Worm (Caenorhabditis elegans) whole organism, late embryonic: ENCODE data around the gene dod-17.

Experiments
- C38D4.7 ChIP-seq: fragments of 200-800 bp; sonication (Bioruptor generic); optimal IDR thresholded peaks from 2 replicates; lab custom pipeline; 2018; ENCODE audit warnings: mild to moderate bottlenecking, missing genetic modification characterization, moderate library complexity, missing compliant biosample characterization
- K02D7.2 ChIP-seq: sonication (generic microtip); optimal IDR thresholded peaks from 2 replicates; lab custom pipeline; 2017; ENCODE audit warnings: mild to moderate bottlenecking, missing genetic modification characterization, missing compliant biosample characterization
- K09A11.1 ChIP-seq: sonication (generic microtip); optimal IDR thresholded peaks from 2 replicates; lab custom pipeline; 2017; ENCODE audit warnings: antibody characterized with exemption, mild to moderate bottlenecking, missing genetic modification characterization, missing compliant biosample characterization; ENCODE audit not compliant: insufficient read depth
- ama-1 ChIP-seq: fragments of 150-350 bp; optimal IDR thresholded peaks from 2 replicates; lab custom pipeline; 2014
- ceh-14 ChIP-seq: sonication (generic microtip); optimal IDR thresholded peaks from 2 replicates; lab custom pipeline; 2016; ENCODE audit warnings: missing genotype, missing genetic modification characterization, missing compliant biosample characterization
- ceh-9 ChIP-seq: sonication (generic microtip); optimal IDR thresholded peaks from 2 replicates; lab custom pipeline; 2016; ENCODE audit warnings: mild to moderate bottlenecking, missing genetic modification characterization, inconsistent platforms, missing compliant biosample characterization
- dve-1 ChIP-seq: sonication (generic microtip); optimal IDR thresholded peaks from 2 replicates; lab custom pipeline; 2017; ENCODE audit warnings: antibody characterized with exemption, mild to moderate bottlenecking, missing genetic modification characterization, missing compliant biosample characterization
- elt-2 ChIP-seq: sonication (generic microtip); optimal IDR thresholded peaks from 2 replicates; lab custom pipeline; 2016; ENCODE audit warnings: missing genetic modification reagents, missing genetic modification characterization, missing compliant biosample characterization
- elt-4 ChIP-seq: sonication (generic microtip); optimal IDR thresholded peaks from 2 replicates; lab custom pipeline; 2016; ENCODE audit warnings: missing genetic modification characterization, missing compliant biosample characterization
- ets-4 ChIP-seq: sonication (generic microtip); optimal IDR thresholded peaks from 2 replicates; lab custom pipeline; 2016; ENCODE audit warnings: missing genetic modification characterization, missing compliant biosample characterization
- fax-1 ChIP-seq: sonication (generic microtip); optimal IDR thresholded peaks from 2 replicates; lab custom pipeline; 2016; ENCODE audit warnings: missing genotype, missing genetic modification characterization, missing compliant biosample characterization
- lim-6 ChIP-seq: sonication (generic microtip); optimal IDR thresholded peaks from 2 replicates; lab custom pipeline; 2016; ENCODE audit warnings: missing genetic modification characterization, missing compliant biosample characterization
- lin-11 ChIP-seq: fragments of 200-800 bp; sonication (Bioruptor generic); optimal IDR thresholded peaks from 2 replicates; lab custom pipeline; 2018; ENCODE audit warnings: mild to moderate bottlenecking, missing genetic modification characterization, missing compliant biosample characterization
- madf-2 ChIP-seq: sonication (generic microtip); optimal IDR thresholded peaks from 2 replicates; lab custom pipeline; 2017; ENCODE audit warnings: missing genetic modification characterization, missing compliant biosample characterization
- nfya-1 ChIP-seq: sonication (generic microtip); optimal IDR thresholded peaks from 2 replicates; lab custom pipeline; 2017; ENCODE audit warnings: missing genetic modification characterization, mild to moderate bottlenecking, missing compliant biosample characterization, antibody characterized with exemption, moderate library complexity
- nhr-11 ChIP-seq: fragments of 150-350 bp; optimal IDR thresholded peaks from 2 replicates; lab custom pipeline; 2014; ENCODE audit warnings: missing biosample characterization, missing genetic modification characterization
- nhr-232 ChIP-seq: sonication (generic microtip); optimal IDR thresholded peaks from 2 replicates; lab custom pipeline; 2016; ENCODE audit warnings: missing genetic modification characterization, missing compliant biosample characterization
- pag-3 ChIP-seq: sonication (generic microtip); optimal IDR thresholded peaks from 2 replicates; lab custom pipeline; 2016; ENCODE audit warnings: missing compliant biosample characterization, missing genetic modification characterization, borderline replicate concordance
- pqm-1 ChIP-seq: sonication (generic microtip); optimal IDR thresholded peaks from 2 replicates; lab custom pipeline; 2016; ENCODE audit warnings: missing genetic modification characterization, missing compliant biosample characterization
- pros-1 ChIP-seq: fragments of 150-350 bp; optimal IDR thresholded peaks from 2 replicates; lab custom pipeline; 2014; ENCODE audit warnings: missing biosample characterization, missing genetic modification reagents, missing genetic modification characterization
- ref-2 ChIP-seq: sonication (generic microtip); optimal IDR thresholded peaks from 2 replicates; lab custom pipeline; 2016; ENCODE audit warnings: missing genetic modification characterization, missing compliant biosample characterization
- sdc-2 ChIP-seq: sonication (generic microtip); optimal IDR thresholded peaks from 2 replicates; lab custom pipeline; 2016; ENCODE audit warnings: missing genotype, missing genetic modification characterization, missing compliant biosample characterization
- sox-4 ChIP-seq: sonication (generic microtip); optimal IDR thresholded peaks from 2 replicates; lab custom pipeline; 2017; ENCODE audit warnings: mild to moderate bottlenecking, missing genetic modification characterization, inconsistent platforms, missing compliant biosample characterization
- tbx-2 ChIP-seq: sonication (generic microtip); optimal IDR thresholded peaks from 2 replicates; lab custom pipeline; 2016; ENCODE audit warnings: missing genetic modification characterization, missing compliant biosample characterization
- tbx-7 ChIP-seq: sonication (generic microtip); optimal IDR thresholded peaks from 2 replicates; lab custom pipeline; 2016; ENCODE audit warnings: missing genotype, missing genetic modification characterization, missing compliant biosample characterization
- ttx-3 ChIP-seq: sonication (generic microtip); optimal IDR thresholded peaks from 2 replicates; lab custom pipeline; 2016; ENCODE audit warnings: missing genetic modification reagents, missing genetic modification characterization, missing compliant biosample characterization

dod-17 gene

DNA sequence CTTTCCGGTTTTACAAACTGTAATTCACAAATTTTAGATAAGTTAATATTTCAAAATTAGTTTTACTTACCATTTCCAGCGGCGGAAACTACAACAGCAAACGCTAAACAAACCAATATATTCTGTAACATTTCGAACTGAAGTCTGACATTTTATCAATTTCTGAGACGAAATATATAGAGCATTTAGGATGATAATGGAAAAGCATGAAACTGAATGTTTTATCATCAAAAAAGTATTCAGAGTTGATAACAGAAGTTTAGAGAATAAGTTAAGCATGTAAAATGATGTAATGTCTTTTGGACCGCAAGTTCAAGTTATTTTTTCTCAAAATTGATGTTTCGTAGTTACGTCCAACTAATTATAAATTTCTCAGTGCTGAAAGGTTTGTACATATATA, 7.0 kb upstream of the dod-17 start, which contains the start of gene F55G11.2:
TSS of gene F55G11.2 (minus strand) at position 149 of the 400 bp plus-strand sequence.
- no peak for TF ChIP-seq madf-2
- no peak for TF ChIP-seq tbx-2
- no peak for TF ChIP-seq ceh-14 (tag; lab: Kevin White, UChicago)
- TF ChIP-seq K09A11.1 (tag; lab: Kevin White, UChicago), result no peak

DNA sequence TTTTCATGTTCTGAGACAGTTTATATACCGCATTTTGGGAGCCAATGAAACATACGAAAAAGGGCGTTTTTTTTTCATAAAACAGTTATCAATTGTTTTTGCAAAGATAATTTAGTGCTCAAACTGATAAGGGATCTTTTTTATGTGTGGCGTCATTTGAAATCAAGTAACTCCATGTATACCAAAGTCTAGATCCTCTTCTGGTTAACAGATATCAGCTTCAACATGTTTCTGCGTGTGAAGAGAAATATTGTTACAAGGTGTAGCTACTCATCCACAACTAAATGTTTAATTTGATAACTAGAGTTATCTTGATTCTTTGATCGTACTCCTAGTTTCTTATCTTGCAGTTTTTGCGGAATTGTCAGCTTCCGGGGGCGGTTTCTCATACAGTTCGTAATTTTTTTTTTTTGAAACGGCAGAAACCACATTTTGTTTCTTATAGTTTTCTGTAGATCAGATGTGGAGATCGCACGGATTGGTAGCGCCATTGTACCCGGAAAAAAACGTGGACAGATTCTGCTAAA, 4.0 kb upstream of the dod-17 start:
- TF ChIP-seq elt-2 (tag; lab: Kevin White, UChicago), result peak; percentile 77
- no peak for TF ChIP-seq nhr-11 (tag; lab: Kevin White, UChicago)
- no peak for TF ChIP-seq ref-2 (tag; lab: Kevin White, UChicago)
- TF ChIP-seq pros-1, result no peak

DNA sequence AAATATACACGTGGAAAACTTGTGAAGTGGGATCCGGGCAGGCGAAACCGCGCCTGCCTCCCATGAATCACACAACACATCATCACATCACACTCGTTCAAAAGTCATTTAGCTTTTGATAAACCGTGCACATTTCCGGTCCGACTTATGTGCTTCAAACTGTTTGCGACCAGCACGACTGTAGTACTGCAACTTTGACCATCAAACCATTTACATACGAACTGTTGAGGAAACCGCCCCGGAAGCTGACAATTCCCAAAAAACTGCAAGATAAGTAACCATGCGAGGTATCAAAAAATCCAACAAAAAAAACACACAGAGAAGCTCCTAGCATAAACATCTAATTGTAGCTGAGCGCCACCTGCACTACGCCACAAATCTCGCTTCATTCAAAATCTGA, 3.3 kb upstream of the dod-17 start:
- TF ChIP-seq sox-4 (tag; lab: Kevin White, UChicago), result no peak

DNA sequence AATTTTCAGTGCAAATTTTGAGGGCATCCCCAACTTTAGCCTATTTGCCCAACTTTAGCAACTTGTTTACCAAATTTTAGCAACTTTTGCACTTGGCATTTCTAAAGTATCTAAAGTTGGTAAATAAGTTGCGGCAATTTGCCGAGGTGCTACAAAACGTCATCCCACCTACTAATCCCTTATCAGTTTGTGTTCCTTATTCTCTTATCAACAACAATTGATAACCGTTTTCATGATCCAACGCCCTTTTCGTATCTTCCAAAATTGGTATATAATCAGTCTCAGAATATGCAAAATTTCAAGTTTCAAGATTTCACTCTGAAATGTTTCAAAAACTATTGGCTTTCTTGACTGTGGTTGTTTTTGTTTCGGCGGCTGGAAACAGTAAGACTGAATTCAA, 2.8 kb upstream of the dod-17 start, which contains the start of gene F55G11.4:
TSS of gene F55G11.4 (plus strand) at position 289 of the 400 bp plus-strand sequence.
- TF ChIP-seq elt-4 (no peak), elt-2 (tag; lab: Kevin White, UChicago) (peak; percentile 64)

DNA sequence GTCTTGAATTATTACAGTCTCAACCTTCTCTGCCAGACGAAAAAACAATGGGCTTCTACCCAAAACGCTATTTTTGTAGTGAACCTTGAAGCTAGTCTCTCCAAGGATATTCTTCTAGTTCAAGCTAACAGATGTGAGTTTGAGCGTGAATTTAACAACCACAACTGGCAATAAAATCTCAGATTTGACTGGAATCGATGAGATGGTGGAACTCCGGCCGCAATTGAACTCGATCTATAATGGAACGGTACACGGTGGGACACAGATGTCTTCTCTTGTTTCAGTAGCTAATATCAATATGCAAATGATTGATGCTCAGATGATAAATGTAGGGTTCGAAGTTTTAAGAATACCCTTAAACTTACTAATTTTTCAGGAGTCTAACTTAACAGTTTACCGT, 1.5 kb downstream of the dod-17 start:
- no peak for TF ChIP-seq ttx-3 (tag; lab: Kevin White, UChicago)
- no peak for TF ChIP-seq ama-1 (lab: Kevin White, UChicago)
- no peak for TF ChIP-seq sox-4 (tag; lab: Kevin White, UChicago)
- TF ChIP-seq ets-4, result no peak
- no peak for TF ChIP-seq nhr-232 (tag; lab: Kevin White, UChicago)
- TF ChIP-seq lim-6 (tag; lab: Kevin White, UChicago), result no peak
- no peak for TF ChIP-seq pag-3 (tag; lab: Kevin White, UChicago)
- TF ChIP-seq fax-1 (tag; lab: Kevin White, UChicago), result no peak

DNA sequence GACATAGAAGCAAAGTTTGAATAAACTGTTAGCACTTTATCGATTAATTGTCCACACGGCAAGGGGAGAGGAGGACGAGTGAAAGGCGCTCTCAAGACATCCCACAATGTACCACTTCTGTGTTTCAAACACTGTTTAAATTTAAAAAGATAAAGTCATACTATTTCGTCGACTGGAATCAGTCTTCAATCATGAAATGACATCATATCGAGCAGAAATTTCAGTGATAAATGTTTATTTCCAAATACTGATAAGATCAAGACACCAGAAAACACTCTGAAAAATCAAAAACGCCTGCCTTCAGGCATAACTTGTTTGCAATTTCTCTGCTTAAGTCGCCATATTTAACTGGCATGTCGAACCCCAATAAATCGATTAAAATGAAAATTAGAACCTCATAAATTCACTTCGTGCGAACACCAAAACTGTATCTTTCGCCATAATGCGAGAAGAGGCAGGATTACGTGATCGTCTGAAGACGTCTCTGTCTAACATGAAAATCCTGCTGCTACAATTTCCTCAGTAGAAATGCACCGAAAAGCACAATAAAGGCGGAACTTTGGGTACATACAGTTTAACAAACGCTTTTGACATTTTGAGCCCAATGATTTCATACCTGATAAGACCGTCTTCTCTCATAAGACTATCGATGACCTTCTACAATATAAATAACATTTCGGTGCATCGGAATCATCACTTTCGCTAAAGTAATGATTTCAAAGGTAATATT, 2.4 kb downstream of the dod-17 start, which contains the start of gene K10D11.2:
TSS of gene K10D11.2 (plus strand) at position 680 of the 730 bp plus-strand sequence.
- TF ChIP-seq tbx-7 (tag; lab: Kevin White, UChicago) (no peak), elt-2 (tag; lab: Kevin White, UChicago) (peak; percentile 61)

DNA sequence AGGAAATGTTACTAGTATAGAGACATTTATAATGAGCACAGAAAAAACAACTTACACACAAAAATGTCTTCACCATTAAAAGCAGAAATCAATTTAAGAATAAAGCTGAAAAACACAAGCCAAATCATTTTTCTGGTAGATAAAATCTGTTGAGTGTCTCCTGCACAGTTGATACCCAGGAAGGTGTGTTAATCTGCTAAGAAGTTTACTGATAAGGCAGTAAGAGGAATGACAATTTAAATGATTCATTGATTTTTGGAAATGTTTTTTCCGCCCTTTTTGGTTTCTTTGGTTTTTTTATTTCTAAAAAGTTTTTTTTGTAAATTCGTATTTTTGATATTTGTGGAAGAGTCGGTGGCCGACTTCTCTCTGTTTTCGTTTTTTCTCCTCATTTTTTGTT, 9.9 kb downstream of the dod-17 start, which contains the start of gene K10D11.3:
TSS of gene K10D11.3 (minus strand) at position 174 of the 400 bp plus-strand sequence.
- TF ChIP-seq ets-4 (no peak), K09A11.1 (tag; lab: Kevin White, UChicago) (no peak), dve-1 (tag; lab: Kevin White, UChicago) (no peak), nfya-1 (tag; lab: Kevin White, UChicago) (no peak), sdc-2 (tag; lab: Kevin White, UChicago) (no peak), elt-2 (tag; lab: Kevin White, UChicago) (peak; percentile 7), lin-11 (no peak)

DNA sequence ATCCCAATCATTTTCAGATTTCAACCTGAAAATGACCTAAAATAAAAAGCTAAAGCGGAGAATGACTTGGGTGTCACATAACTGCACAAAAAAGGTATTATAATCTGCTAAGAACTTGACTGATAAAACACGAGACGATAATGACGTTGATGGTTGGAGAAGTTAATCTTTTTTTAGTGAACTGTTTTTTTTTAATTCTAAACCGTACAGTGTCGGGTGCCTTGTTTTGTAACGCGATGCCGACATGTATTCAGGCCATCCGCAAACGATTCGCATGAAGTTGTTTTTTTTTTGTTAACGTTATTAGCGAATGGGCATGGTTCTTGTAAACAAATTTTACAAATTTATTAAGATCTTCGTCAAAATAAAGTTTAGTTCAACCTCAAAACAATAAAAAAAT, 13.3 kb downstream of the dod-17 start, which contains the start of gene K10D11.6:
TSS of gene K10D11.6 (minus strand) at position 101 of the 400 bp plus-strand sequence.
- TF ChIP-seq nhr-11 (tag; lab: Kevin White, UChicago) (no peak), C38D4.7 (GFP tag; lab: Kevin White, UChicago) (no peak), ceh-9 (tag; lab: Kevin White, UChicago) (no peak), K02D7.2 (tag; lab: Kevin White, UChicago) (no peak), pag-3 (tag; lab: Kevin White, UChicago) (no peak), pqm-1 (tag; lab: Kevin White, UChicago) (no peak)
